Worm (Caenorhabditis elegans) whole organism, L4 larva: ENCODE data around the gene trxr-2.

ENCODE experiments used
- ces-1 ChIP-seq: fragments of 150-350 bp; sonication (generic microtip); optimal IDR thresholded peaks from 4 replicates; lab custom pipeline; 2014; ENCODE audit warnings: missing biosample characterization, missing genetic modification reagents, missing genetic modification characterization
- daf-12 ChIP-seq: fragments of 150-350 bp; optimal IDR thresholded peaks from 2 replicates; lab custom pipeline; 2014; ENCODE audit warnings: missing biosample characterization, missing genetic modification reagents, missing genetic modification characterization
- lsy-2 ChIP-seq, 2 experiments: fragments of 150-350 bp in 1 of 2; sonication (generic microtip) in 1 of 2; optimal IDR thresholded peaks; 2 replicates each; lab custom pipeline; 2014 to 2017; ENCODE audit warnings: missing biosample characterization in 2 of 2, missing genetic modification characterization in 2 of 2

DNA sequence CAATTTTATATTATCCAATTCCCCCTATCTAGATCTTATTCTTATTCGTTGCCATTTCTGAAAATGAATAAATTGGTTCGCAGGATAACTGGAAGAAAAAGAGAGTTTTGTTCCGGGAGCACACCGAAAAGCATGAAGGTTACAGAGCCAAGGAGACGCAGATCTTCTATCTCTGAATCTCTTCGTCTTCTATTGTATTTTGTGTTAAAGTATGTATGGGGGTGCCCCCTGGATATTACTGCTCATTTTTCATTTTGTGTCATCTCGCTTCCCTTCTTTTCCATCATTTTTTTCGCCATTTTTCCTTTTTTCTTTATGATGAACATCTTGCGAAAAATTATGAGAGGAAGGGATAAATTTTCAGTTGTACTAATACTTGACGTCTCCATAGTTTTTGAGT is 20.1 kb downstream of the trxr-2 start:
- TF ChIP-seq lsy-2 (tag; optimal IDR thresholded peaks at IDR 0.05; lab: Kevin White, UChicago) (no peak), daf-12 (tag; lab: Kevin White, UChicago) (no peak), ces-1 (no peak)
